Fruit fly (Drosophila melanogaster) whole organism: ENCODE results near the gene PGAP5.

Source experiments
- CG8478 ChIP-seq: fragments of >200 bp; optimal IDR thresholded peaks from 2 replicates; lab custom pipeline; 2018; ENCODE audit warnings: inconsistent platforms
- psq ChIP-seq: fragments of >200 bp; optimal IDR thresholded peaks from 2 replicates; lab custom pipeline; 2017
- usp ChIP-seq: fragments of >200 bp; optimal IDR thresholded peaks from 2 replicates; lab custom pipeline; 2017; ENCODE audit warnings: missing biosample characterization, missing genetic modification characterization, mixed read lengths

dm6 chr2L:8233571-8233970 lies 34.9 kb downstream of the PGAP5 start:
- TF ChIP-seq usp (GFP tag; lab: Kevin White, UChicago) (no peak), psq (no peak), CG8478 (lab: Kevin White, UChicago) (no peak)
